Worm (Caenorhabditis elegans) whole organism, L2 larva: ENCODE data around the gene wht-8.

Source experiments
- ama-1 ChIP-seq: fragments of 150-350 bp; optimal IDR thresholded peaks from 2 replicates; lab custom pipeline; 2018; ENCODE audit warnings: inconsistent platforms
- nhr-11 ChIP-seq: fragments of 150-350 bp; optimal IDR thresholded peaks from 2 replicates; lab custom pipeline; 2014; ENCODE audit warnings: missing biosample characterization, missing genetic modification characterization

- no peak for TF ChIP-seq nhr-11
- no peak for TF ChIP-seq ama-1
These were observed 33.3 kb downstream of the wht-8 start, which contains the start of gene Y47D3A.32 for ce11 chrIII:11251718-11252441.
